Fruit fly (Drosophila melanogaster) whole organism, pupa: ENCODE measurements around the gene CG11760.
A peak's percentile ranks its signal among the peaks of the same experiment; 100 is the strongest.

ENCODE experiments used
- CG10348 ChIP-seq: fragments of 200-800 bp; sonication (Bioruptor generic); IDR thresholded peaks from 2 replicates; pipeline ENCODE4 v1.3.6; 2022; ENCODE audit warnings: missing biosample characterization, missing genetic modification characterization
- CG12605 ChIP-seq: fragments of 200-800 bp; sonication (Bioruptor generic); IDR thresholded peaks from 2 replicates; pipeline ENCODE4 v1.3.6; 2022; ENCODE audit warnings: missing biosample characterization, missing genetic modification characterization
- CG13204 ChIP-seq: fragments of 200-800 bp; sonication (Bioruptor generic); optimal IDR thresholded peaks from 2 replicates; lab custom pipeline; 2018; ENCODE audit warnings: missing biosample characterization, mild to moderate bottlenecking, missing genetic modification characterization, moderate library complexity
- CG34367 ChIP-seq: fragments of 200-800 bp; sonication (Bioruptor generic); optimal IDR thresholded peaks from 2 replicates; lab custom pipeline; 2018; ENCODE audit warnings: missing biosample characterization, mild to moderate bottlenecking, missing genetic modification characterization
- CG4496 ChIP-seq: fragments of 200-800 bp; sonication (Bioruptor generic); IDR thresholded peaks from 3 replicates; pipeline ENCODE4 v1.3.6; 2022; ENCODE audit warnings: missing biosample characterization, missing genetic modification characterization
- CG8159 ChIP-seq: fragments of 200-800 bp; sonication (Bioruptor generic); optimal IDR thresholded peaks from 3 replicates; lab custom pipeline; 2018; ENCODE audit warnings: missing biosample characterization, mild to moderate bottlenecking, missing genetic modification characterization, moderate library complexity
- CG9948 ChIP-seq: fragments of 200-800 bp; sonication (Bioruptor generic); optimal IDR thresholded peaks from 2 replicates; lab custom pipeline; 2018; ENCODE audit warnings: missing biosample characterization, mild to moderate bottlenecking, missing genetic modification characterization, moderate library complexity
- D1 ChIP-seq: fragments of 200-800 bp; sonication (Bioruptor generic); optimal IDR thresholded peaks from 2 replicates; lab custom pipeline; 2018; ENCODE audit warnings: missing biosample characterization, mild to moderate bottlenecking, missing genetic modification characterization, moderate library complexity
- EcR ChIP-seq: fragments of 200-800 bp; sonication (Bioruptor generic); optimal IDR thresholded peaks from 3 replicates; lab custom pipeline; 2019; ENCODE audit warnings: missing biosample characterization, missing genetic modification characterization, mild to moderate bottlenecking, moderate library complexity, missing genetic modification reagents
- Snoo ChIP-seq: fragments of 200-800 bp; sonication (Bioruptor generic); optimal IDR thresholded peaks from 3 replicates; lab custom pipeline; 2017; ENCODE audit warnings: missing biosample characterization, mild to moderate bottlenecking, missing genetic modification characterization, inconsistent platforms
- rn ChIP-seq: fragments of 200-800 bp; sonication (Bioruptor generic); IDR thresholded peaks from 2 replicates; pipeline ENCODE4 v1.3.6; 2022; ENCODE audit warnings: missing biosample characterization, missing genetic modification characterization

dm6 chr3R:8711890-8712449 is 7.0 kb upstream of the CG11760 start:
- TF ChIP-seq CG13204 (GFP tag; lab: Kevin White, UChicago) (no peak), CG10348 (GFP tag; lab: Robert Waterston, UW) (no peak), CG12605 (GFP tag; lab: Robert Waterston, UW) (no peak), rn (GFP tag; lab: Robert Waterston, UW) (no peak), CG4496 (GFP tag; lab: Robert Waterston, UW) (peak; percentile 28; the same call in 1 of the 3 replicates), CG8159 (peak; percentile 14), CG9948 (tag; lab: Kevin White, UChicago) (no peak), EcR (GFP tag; lab: Kevin White, UChicago) (peak; percentile 95), D1 (no peak), Snoo (tag; lab: Kevin White, UChicago) (no peak), CG34367 (tag; lab: Kevin White, UChicago) (no peak)
